Fruit fly (Drosophila melanogaster): ENCODE measurements around the gene CG42660.
A peak's percentile ranks its signal among the peaks of the same experiment; 100 is the strongest.

Gene CG42660

DNA sequence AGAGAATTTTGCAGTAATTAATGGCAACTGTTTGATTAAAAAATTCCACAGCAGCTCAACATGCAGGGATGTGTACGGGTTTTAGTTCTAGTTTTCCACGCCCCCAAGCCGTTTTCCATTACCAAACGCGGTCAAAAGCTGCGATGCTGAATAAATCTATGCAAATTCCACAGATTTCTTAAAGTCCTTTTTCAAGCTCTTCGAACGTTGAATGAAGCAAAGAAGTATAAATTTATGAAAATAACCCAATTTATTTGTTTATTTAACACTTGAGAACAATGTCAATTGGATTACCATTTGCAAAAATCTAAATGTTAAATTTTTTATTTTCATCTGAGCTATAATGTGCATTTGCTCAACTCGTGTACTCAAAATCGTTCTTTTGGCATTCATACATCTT, at the start of gene CG42660, which contains the start of the genes CG42661 and Tsp66A:
Gene CG42660, plus strand, starts transcription at position 301 of the 400 bp plus-strand sequence.
Gene CG42661, plus strand, starts transcription at position 301 of the 400 bp plus-strand sequence.
Gene Tsp66A, plus strand, starts transcription at position 301 of the 400 bp plus-strand sequence.
- TF ChIP-seq usp (GFP tag; optimal IDR thresholded peaks at IDR 0.05) (no peak), psq (optimal IDR thresholded peaks at IDR 0.05) (no peak), EcR (GFP tag; optimal IDR thresholded peaks at IDR 0.05) (no peak), Dll (optimal IDR thresholded peaks at IDR 0.05) (no peak), CG8478 (optimal IDR thresholded peaks at IDR 0.05) (no peak), pan (optimal IDR thresholded peaks at IDR 0.05) (no peak)

- TF ChIP-seq Dll (optimal IDR thresholded peaks at IDR 0.05) (no peak), psq (optimal IDR thresholded peaks at IDR 0.05) (no peak), usp (GFP tag; optimal IDR thresholded peaks at IDR 0.05) (no peak), pan (optimal IDR thresholded peaks at IDR 0.05) (no peak), CG8478 (optimal IDR thresholded peaks at IDR 0.05) (no peak), EcR (GFP tag; optimal IDR thresholded peaks at IDR 0.05) (no peak)
Measured at dm6 chr3L:7422578-7422977, 42.7 kb upstream of the CG42660 start.

DNA sequence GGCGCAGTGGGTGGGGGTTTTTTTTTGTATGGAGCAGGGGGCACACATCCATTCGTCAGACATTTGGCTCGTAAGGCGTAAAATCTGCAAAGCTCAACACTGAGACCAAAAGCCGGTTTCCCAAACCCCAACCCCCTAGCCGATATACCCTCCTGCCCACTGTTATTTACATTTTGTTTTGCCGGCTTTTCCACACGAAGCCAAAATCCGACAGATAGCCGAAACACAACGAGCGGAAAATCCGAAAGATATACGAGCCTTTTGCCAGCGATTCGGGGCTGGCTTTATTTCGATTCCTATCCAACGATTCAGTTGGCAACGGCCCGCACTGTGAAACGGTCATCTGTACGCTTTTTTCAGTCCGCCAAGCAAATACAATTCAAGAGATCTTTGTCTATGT, 41.8 kb upstream of the CG42660 start, which contains the start of gene CG42458:
Gene CG42458, plus strand, starts transcription at position 311 of the 400 bp plus-strand sequence.
- no peak for TF ChIP-seq psq (optimal IDR thresholded peaks at IDR 0.05)

DNA sequence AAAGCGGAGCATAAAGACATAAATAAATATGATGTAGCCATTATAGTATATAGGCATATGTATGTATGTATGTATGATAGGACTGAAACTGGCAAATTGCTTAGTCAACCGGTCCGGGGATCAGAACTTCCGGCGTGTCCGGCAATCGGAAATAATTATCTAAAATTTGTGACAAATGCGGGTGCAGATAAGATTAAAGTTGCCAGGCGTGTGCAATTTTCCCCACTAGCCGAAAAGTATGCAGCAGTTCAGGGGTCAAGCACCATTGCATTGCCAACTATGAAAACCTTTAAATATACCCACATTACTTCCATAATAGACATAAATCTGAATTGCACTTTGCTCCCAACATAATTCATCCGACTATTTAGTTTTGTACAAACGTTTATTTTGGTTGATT, 33.0 kb upstream of the CG42660 start:
- no peak for TF ChIP-seq pan (optimal IDR thresholded peaks at IDR 0.05)
- TF ChIP-seq usp (GFP tag; optimal IDR thresholded peaks at IDR 0.05): no peak

dm6 chr3L:7432811-7433324, 32.4 kb upstream of the CG42660 start:
- TF ChIP-seq usp (GFP tag; optimal IDR thresholded peaks at IDR 0.05) (no peak), EcR (GFP tag; optimal IDR thresholded peaks at IDR 0.05) (no peak), psq (optimal IDR thresholded peaks at IDR 0.05) (no peak), CG8478 (optimal IDR thresholded peaks at IDR 0.05) (no peak), pan (optimal IDR thresholded peaks at IDR 0.05) (no peak), Dll (optimal IDR thresholded peaks at IDR 0.05) (no peak)

DNA sequence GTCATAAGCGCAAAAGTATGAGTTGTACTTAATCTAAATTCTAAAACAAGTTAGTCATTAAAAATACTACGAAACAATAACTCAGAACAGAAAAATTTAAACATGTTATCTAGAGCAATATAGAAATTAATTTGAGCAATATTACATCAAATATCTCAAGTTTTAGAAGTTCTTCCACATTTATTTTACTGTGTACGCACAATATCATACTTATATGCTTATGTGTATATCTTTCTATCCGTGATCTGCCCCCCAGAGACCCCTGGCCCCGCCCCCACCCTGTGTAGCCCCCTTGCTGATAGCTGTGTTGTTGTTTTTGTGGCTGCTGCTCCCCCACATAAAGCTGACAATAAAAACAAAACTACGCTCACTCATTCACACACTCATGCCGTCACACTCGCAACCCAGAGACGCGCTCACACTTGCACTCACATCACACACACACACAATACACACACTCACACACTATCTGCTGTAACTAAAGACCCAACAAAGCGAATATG, 31.9 kb upstream of the CG42660 start:
- TF ChIP-seq usp (GFP tag; optimal IDR thresholded peaks at IDR 0.05) (no peak), Dll (optimal IDR thresholded peaks at IDR 0.05) (no peak), pan (optimal IDR thresholded peaks at IDR 0.05) (no peak)

DNA sequence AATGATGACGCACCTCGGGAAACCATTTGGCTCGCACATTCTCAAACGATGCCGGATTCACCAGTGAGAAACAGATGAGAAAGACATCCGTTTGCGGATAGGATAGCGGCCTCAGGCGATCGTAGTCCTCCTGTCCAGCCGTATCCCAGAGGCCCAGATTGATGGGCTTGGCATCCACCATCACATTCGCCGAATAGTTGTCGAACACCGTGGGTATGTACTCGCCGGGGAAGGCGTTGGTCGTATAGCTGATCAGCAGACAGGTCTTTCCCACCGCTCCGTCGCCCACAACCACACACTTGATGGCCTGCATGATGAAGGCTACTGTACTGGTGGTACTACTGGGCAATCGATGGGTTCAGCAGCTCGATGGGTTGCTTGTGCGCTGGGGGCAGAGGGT, 31.1 kb upstream of the CG42660 start:
- TF ChIP-seq CG8478 (optimal IDR thresholded peaks at IDR 0.05) (no peak), pan (optimal IDR thresholded peaks at IDR 0.05) (no peak), Dll (optimal IDR thresholded peaks at IDR 0.05) (no peak), EcR (GFP tag; optimal IDR thresholded peaks at IDR 0.05) (no peak), psq (optimal IDR thresholded peaks at IDR 0.05) (no peak), usp (GFP tag; optimal IDR thresholded peaks at IDR 0.05) (no peak)

dm6 chr3L:7434715-7435653, 30.3 kb upstream of the CG42660 start, which contains the start of gene Rac2:
TSS of gene Rac2 (minus strand) at chr3L:7435190.
- TF ChIP-seq pan (optimal IDR thresholded peaks at IDR 0.05): no peak
- no peak for TF ChIP-seq EcR (GFP tag; optimal IDR thresholded peaks at IDR 0.05)
- TF ChIP-seq psq (optimal IDR thresholded peaks at IDR 0.05): no peak
- TF ChIP-seq Dll (optimal IDR thresholded peaks at IDR 0.05): peak; percentile 96
- TF ChIP-seq usp (GFP tag; optimal IDR thresholded peaks at IDR 0.05): no peak
- TF ChIP-seq CG8478 (optimal IDR thresholded peaks at IDR 0.05): peak; percentile 66

- TF ChIP-seq CG8478 (optimal IDR thresholded peaks at IDR 0.05) (no peak), usp (GFP tag; optimal IDR thresholded peaks at IDR 0.05) (no peak), psq (optimal IDR thresholded peaks at IDR 0.05) (no peak), EcR (GFP tag; optimal IDR thresholded peaks at IDR 0.05) (no peak), Dll (optimal IDR thresholded peaks at IDR 0.05) (no peak), pan (optimal IDR thresholded peaks at IDR 0.05) (no peak)
Measured at dm6 chr3L:7437366-7437765, 27.9 kb upstream of the CG42660 start, which contains the start of gene CG14835. TSS of gene CG14835 (minus strand) at chr3L:7437466.

- TF ChIP-seq CG8478 (optimal IDR thresholded peaks at IDR 0.05) (no peak), EcR (GFP tag; optimal IDR thresholded peaks at IDR 0.05) (no peak), psq (optimal IDR thresholded peaks at IDR 0.05) (no peak), usp (GFP tag; optimal IDR thresholded peaks at IDR 0.05) (no peak), pan (optimal IDR thresholded peaks at IDR 0.05) (no peak), Dll (optimal IDR thresholded peaks at IDR 0.05) (no peak)
Measured at dm6 chr3L:7439305-7439704, 26.0 kb upstream of the CG42660 start, which contains the start of gene sphinx1. TSS of gene sphinx1 (minus strand) at chr3L:7439405.

DNA sequence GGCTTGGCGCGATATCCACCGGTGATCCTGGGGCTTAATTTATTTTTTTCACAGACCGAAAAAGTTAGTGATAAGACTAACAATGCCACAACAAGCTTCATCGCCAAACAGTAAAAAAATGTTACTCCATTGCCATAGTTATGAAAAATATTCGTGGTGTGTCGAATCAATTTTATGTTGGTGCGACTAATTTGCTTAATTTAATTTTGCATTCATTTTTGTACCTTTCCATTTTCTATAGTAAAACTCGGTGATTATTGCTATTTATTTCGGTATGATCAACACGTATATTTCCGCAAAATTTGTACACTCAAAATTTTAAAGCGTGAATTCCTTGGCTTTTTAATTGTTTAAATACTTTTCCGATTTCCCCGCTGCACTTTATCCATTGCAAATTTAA, 24.7 kb upstream of the CG42660 start, which contains the start of gene sphinx2:
Gene sphinx2, minus strand, starts transcription at position 101 of the 400 bp plus-strand sequence.
- TF ChIP-seq pan (optimal IDR thresholded peaks at IDR 0.05): no peak
- TF ChIP-seq usp (GFP tag; optimal IDR thresholded peaks at IDR 0.05): no peak
- no peak for TF ChIP-seq EcR (GFP tag; optimal IDR thresholded peaks at IDR 0.05)
- no peak for TF ChIP-seq CG8478 (optimal IDR thresholded peaks at IDR 0.05)
- TF ChIP-seq psq (optimal IDR thresholded peaks at IDR 0.05): no peak
- no peak for TF ChIP-seq Dll (optimal IDR thresholded peaks at IDR 0.05)

DNA sequence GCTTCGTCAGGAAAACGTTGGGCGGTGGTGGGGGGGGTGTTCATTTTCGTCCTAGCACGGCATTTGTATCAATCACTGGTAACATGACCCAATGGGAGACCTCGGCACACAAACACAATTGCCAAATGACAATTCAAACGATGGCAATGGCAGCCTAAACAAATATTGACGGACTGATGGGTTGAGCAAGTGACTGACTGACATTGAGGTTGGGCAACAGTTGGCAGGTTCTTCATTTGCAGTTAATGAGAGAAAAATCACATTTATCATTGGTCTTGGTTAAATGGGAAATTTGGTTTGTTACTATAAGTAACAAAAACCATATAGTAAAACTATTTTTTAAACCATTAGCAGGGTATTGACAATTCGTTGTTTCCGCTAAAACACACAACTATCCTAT, 16.2 kb upstream of the CG42660 start:
- TF ChIP-seq psq (optimal IDR thresholded peaks at IDR 0.05): no peak
- TF ChIP-seq pan (optimal IDR thresholded peaks at IDR 0.05): no peak
- TF ChIP-seq CG8478 (optimal IDR thresholded peaks at IDR 0.05): no peak
- TF ChIP-seq usp (GFP tag; optimal IDR thresholded peaks at IDR 0.05): no peak
- no peak for TF ChIP-seq Dll (optimal IDR thresholded peaks at IDR 0.05)
- TF ChIP-seq EcR (GFP tag; optimal IDR thresholded peaks at IDR 0.05): no peak
